Worm (Caenorhabditis elegans): ENCODE measurements around the gene srm-2.

The srm-2 gene

ce11 chrIV:5028978-5029377 is 20.5 kb downstream of the srm-2 start, which contains the start of the genes best-6 and C09B9.2:
TSS of gene best-6 (minus strand) at chrIV:5029078.
TSS of gene C09B9.2 (plus strand) at chrIV:5029291.
- TF ChIP-seq attf-5 (GFP tag; optimal IDR thresholded peaks at IDR 0.05) (no peak), Y95B8A.8 (GFP tag; IDR thresholded peaks at IDR 0.05) (no peak), lin-40 (tag; optimal IDR thresholded peaks at IDR 0.05) (no peak), F57A8.1 (GFP tag; optimal IDR thresholded peaks at IDR 0.05) (no peak), aptf-2 (GFP tag; conservative IDR thresholded peaks at IDR 0.05) (no peak), tbx-9 (tag; optimal IDR thresholded peaks at IDR 0.05; ENCODE audit: borderline replicate concordance) (no peak), attf-6 (GFP tag; IDR thresholded peaks at IDR 0.05) (no peak), zim-3 (tag; optimal IDR thresholded peaks at IDR 0.05) (no peak), tlf-1 (GFP tag; optimal IDR thresholded peaks at IDR 0.05) (no peak), lir-1 (GFP tag; conservative IDR thresholded peaks at IDR 0.05) (no peak), F57C9.4 (tag; optimal IDR thresholded peaks at IDR 0.05) (no peak), ceh-58 (GFP tag; IDR thresholded peaks at IDR 0.05) (no peak), dpl-1 (GFP tag; optimal IDR thresholded peaks at IDR 0.05) (no peak), dox-1 (GFP tag; IDR thresholded peaks at IDR 0.05) (no peak), lsl-1 (GFP tag; optimal IDR thresholded peaks at IDR 0.05) (no peak), aptf-3 (GFP tag; IDR thresholded peaks at IDR 0.05) (no peak), snpc-1.1 (tag; optimal IDR thresholded peaks at IDR 0.05; ENCODE audit: insufficient read depth) (no peak), snpc-4 (GFP tag; optimal IDR thresholded peaks at IDR 0.05) (no peak), snpc-4 (tag; optimal IDR thresholded peaks at IDR 0.05) (no peak), ceh-100 (GFP tag; IDR thresholded peaks at IDR 0.05) (no peak)

- no peak for TF ChIP-seq mes-4 (tag; optimal IDR thresholded peaks at IDR 0.05)
- no peak for TF ChIP-seq rcor-1 (GFP tag; IDR thresholded peaks at IDR 0.05)
- no peak for TF ChIP-seq mxl-1 (tag; optimal IDR thresholded peaks at IDR 0.05)
- TF ChIP-seq ztf-3 (GFP tag; optimal IDR thresholded peaks at IDR 0.05), result no peak
- no peak for TF ChIP-seq C17E4.6 (GFP tag; IDR thresholded peaks at IDR 0.05)
Measured at ce11 chrIV:5031346-5031745, 22.9 kb downstream of the srm-2 start.

- no peak for TF ChIP-seq attf-3 (GFP tag; conservative IDR thresholded peaks at IDR 0.05)
- TF ChIP-seq nhr-80 (tag; optimal IDR thresholded peaks at IDR 0.05), result no peak
- TF ChIP-seq dpff-1 (tag; optimal IDR thresholded peaks at IDR 0.05), result no peak
- no peak for TF ChIP-seq K12H6.12 (tag; optimal IDR thresholded peaks at IDR 0.05)
- TF ChIP-seq ztf-28 (GFP tag; IDR thresholded peaks at IDR 0.05), result no peak
- TF ChIP-seq ztf-22 (GFP tag; optimal IDR thresholded peaks at IDR 0.05), result no peak
Measured at ce11 chrIV:5033276-5033675, 24.8 kb downstream of the srm-2 start, which contains the start of gene C09B9.4. TSS of gene C09B9.4 (minus strand) at chrIV:5033376.

- TF ChIP-seq lsy-27 (tag; optimal IDR thresholded peaks at IDR 0.05; ENCODE audit: borderline replicate concordance, insufficient read depth), result no peak
- TF ChIP-seq F52B5.7 (tag; optimal IDR thresholded peaks at IDR 0.05), result no peak
- no peak for TF ChIP-seq cebp-2 (GFP tag; IDR thresholded peaks at IDR 0.05)
- no peak for TF ChIP-seq akir-1 (GFP tag; optimal IDR thresholded peaks at IDR 0.05)
- TF ChIP-seq bed-1 (GFP tag; IDR thresholded peaks at IDR 0.05), result no peak
- no peak for TF ChIP-seq madf-10 (tag; optimal IDR thresholded peaks at IDR 0.05)
- TF ChIP-seq hmg-20 (GFP tag; IDR thresholded peaks at IDR 0.05), result no peak
- no peak for TF ChIP-seq C06A6.2 (GFP tag; conservative IDR thresholded peaks at IDR 0.05)
- no peak for TF ChIP-seq ztf-25 (GFP tag; IDR thresholded peaks at IDR 0.05)
- no peak for TF ChIP-seq F22D6.2 (tag; optimal IDR thresholded peaks at IDR 0.05)
- no peak for TF ChIP-seq die-1 (tag; optimal IDR thresholded peaks at IDR 0.05)
- TF ChIP-seq ceh-100 (GFP tag; IDR thresholded peaks at IDR 0.05), result no peak
- no peak for TF ChIP-seq F57A8.1 (GFP tag; optimal IDR thresholded peaks at IDR 0.05)
- TF ChIP-seq let-526 (GFP tag; IDR thresholded peaks at IDR 0.05), result no peak
- TF ChIP-seq ztf-6 (GFP tag; IDR thresholded peaks at IDR 0.05), result no peak
- TF ChIP-seq B0336.3 (GFP tag; IDR thresholded peaks at IDR 0.05), result no peak
- TF ChIP-seq ceh-58 (GFP tag; IDR thresholded peaks at IDR 0.05), result no peak
- no peak for TF ChIP-seq rec-8 (tag; optimal IDR thresholded peaks at IDR 0.05)
- TF ChIP-seq attf-6 (GFP tag; IDR thresholded peaks at IDR 0.05), result no peak
Measured at ce11 chrIV:5037489-5037888, 29.0 kb downstream of the srm-2 start, which contains the start of gene C09B9.1. TSS of gene C09B9.1 (plus strand) at chrIV:5037789.

All from whole organism, young adult.